Fruit fly (Drosophila melanogaster) whole organism, pupa: ENCODE results near the gene cerv.

ENCODE experiments used
- CG10348 ChIP-seq: fragments of 200-800 bp; sonication (Bioruptor generic); IDR thresholded peaks from 2 replicates; pipeline ENCODE4 v1.3.6; 2022; ENCODE audit warnings: missing biosample characterization, missing genetic modification characterization
- CG12605 ChIP-seq: fragments of 200-800 bp; sonication (Bioruptor generic); IDR thresholded peaks from 2 replicates; pipeline ENCODE4 v1.3.6; 2022; ENCODE audit warnings: missing biosample characterization, missing genetic modification characterization
- CG13204 ChIP-seq: fragments of 200-800 bp; sonication (Bioruptor generic); optimal IDR thresholded peaks from 2 replicates; lab custom pipeline; 2018; ENCODE audit warnings: missing biosample characterization, mild to moderate bottlenecking, missing genetic modification characterization, moderate library complexity
- CG14655 ChIP-seq: fragments of 200-800 bp; sonication (Bioruptor generic); optimal IDR thresholded peaks from 3 replicates; lab custom pipeline; 2017; ENCODE audit warnings: mild to moderate bottlenecking, missing biosample characterization, missing genetic modification reagents, missing genetic modification characterization
- CG15710 ChIP-seq: fragments of 200-800 bp; sonication (Bioruptor generic); optimal IDR thresholded peaks from 2 replicates; lab custom pipeline; 2018; ENCODE audit warnings: missing biosample characterization, mild to moderate bottlenecking, missing genetic modification characterization, moderate library complexity
- CG17806 ChIP-seq: fragments of 200-800 bp; sonication (Bioruptor generic); optimal IDR thresholded peaks from 2 replicates; lab custom pipeline; 2018; ENCODE audit warnings: missing biosample characterization, mild to moderate bottlenecking, missing genetic modification characterization, moderate library complexity
- CG32121 ChIP-seq: fragments of 200-800 bp; sonication (Bioruptor generic); IDR thresholded peaks from 2 replicates; pipeline ENCODE4 v1.3.6; 2022; ENCODE audit warnings: missing biosample characterization, missing genetic modification characterization
- CG34367 ChIP-seq: fragments of 200-800 bp; sonication (Bioruptor generic); optimal IDR thresholded peaks from 2 replicates; lab custom pipeline; 2018; ENCODE audit warnings: missing biosample characterization, mild to moderate bottlenecking, missing genetic modification characterization
- CG4496 ChIP-seq: fragments of 200-800 bp; sonication (Bioruptor generic); IDR thresholded peaks from 3 replicates; pipeline ENCODE4 v1.3.6; 2022; ENCODE audit warnings: missing biosample characterization, missing genetic modification characterization
- CG8159 ChIP-seq: fragments of 200-800 bp; sonication (Bioruptor generic); optimal IDR thresholded peaks from 3 replicates; lab custom pipeline; 2018; ENCODE audit warnings: missing biosample characterization, mild to moderate bottlenecking, missing genetic modification characterization, moderate library complexity
- CG8301 ChIP-seq: fragments of 200-800 bp; sonication (Bioruptor generic); optimal IDR thresholded peaks from 2 replicates; lab custom pipeline; 2018; ENCODE audit warnings: missing biosample characterization, mild to moderate bottlenecking, missing genetic modification characterization
- CG9948 ChIP-seq: fragments of 200-800 bp; sonication (Bioruptor generic); optimal IDR thresholded peaks from 2 replicates; lab custom pipeline; 2018; ENCODE audit warnings: missing biosample characterization, mild to moderate bottlenecking, missing genetic modification characterization, moderate library complexity
- D1 ChIP-seq: fragments of 200-800 bp; sonication (Bioruptor generic); optimal IDR thresholded peaks from 2 replicates; lab custom pipeline; 2018; ENCODE audit warnings: missing biosample characterization, mild to moderate bottlenecking, missing genetic modification characterization, moderate library complexity
- EcR ChIP-seq: fragments of 200-800 bp; sonication (Bioruptor generic); optimal IDR thresholded peaks from 3 replicates; lab custom pipeline; 2019; ENCODE audit warnings: missing biosample characterization, missing genetic modification characterization, mild to moderate bottlenecking, moderate library complexity, missing genetic modification reagents
- Ets98B ChIP-seq: fragments of 200-800 bp; sonication (Bioruptor generic); IDR thresholded peaks from 2 replicates; pipeline ENCODE4 v1.3.6; 2022; ENCODE audit warnings: missing biosample characterization, missing genetic modification characterization
- Pif1A ChIP-seq: fragments of 200-800 bp; sonication (Bioruptor generic); optimal IDR thresholded peaks from 3 replicates; lab custom pipeline; 2016; ENCODE audit warnings: missing biosample characterization, missing genetic modification characterization
- Pif1B ChIP-seq: fragments of 200-800 bp; sonication (Bioruptor generic); optimal IDR thresholded peaks from 3 replicates; lab custom pipeline; 2016; ENCODE audit warnings: missing biosample characterization, missing genetic modification characterization
- Snoo ChIP-seq: fragments of 200-800 bp; sonication (Bioruptor generic); optimal IDR thresholded peaks from 3 replicates; lab custom pipeline; 2017; ENCODE audit warnings: missing biosample characterization, mild to moderate bottlenecking, missing genetic modification characterization, inconsistent platforms
- fd96Ca ChIP-seq: fragments of 200-800 bp; sonication (Bioruptor generic); IDR thresholded peaks from 3 replicates; pipeline ENCODE4 v1.3.6; 2022; ENCODE audit warnings: missing biosample characterization, missing genetic modification characterization
- gl ChIP-seq: fragments of 200-800 bp; sonication (Bioruptor generic); optimal IDR thresholded peaks from 2 replicates; lab custom pipeline; 2018; ENCODE audit warnings: missing biosample characterization, mild to moderate bottlenecking, missing genetic modification characterization
- rn ChIP-seq: fragments of 200-800 bp; sonication (Bioruptor generic); IDR thresholded peaks from 2 replicates; pipeline ENCODE4 v1.3.6; 2022; ENCODE audit warnings: missing biosample characterization, missing genetic modification characterization

cerv gene

dm6 chrX:15543479-15544044 lies 34.4 kb downstream of the cerv start:
- TF ChIP-seq gl: no peak
- peak; percentile 48 for TF ChIP-seq CG8301 (tag; lab: Kevin White, UChicago)
- TF ChIP-seq rn: 0 out of 2 replicates have a peak, but pooled peaks have one; percentile 23
- peak; percentile 28; the same call in 1 of the 2 replicates for TF ChIP-seq CG12605 (GFP tag; lab: Robert Waterston, UW)
- TF ChIP-seq EcR: no peak
- no peak for TF ChIP-seq CG34367 (tag; lab: Kevin White, UChicago)
- TF ChIP-seq CG17806 (tag; lab: Kevin White, UChicago): peak; percentile 41
- peak; percentile 43 for TF ChIP-seq Pif1A (GFP tag; lab: Kevin White, UChicago)
- TF ChIP-seq Snoo (tag; lab: Kevin White, UChicago): no peak
- peak; percentile 80 for TF ChIP-seq CG32121 (GFP tag; lab: Robert Waterston, UW)
- TF ChIP-seq CG10348 (GFP tag; lab: Robert Waterston, UW): no peak
- no peak for TF ChIP-seq D1
- TF ChIP-seq Pif1B (GFP tag; lab: Kevin White, UChicago): peak; percentile 25
- TF ChIP-seq CG4496: peak; percentile 79
- TF ChIP-seq fd96Ca: peak; percentile 77
- TF ChIP-seq CG15710: peak; percentile 41
- peak; percentile 70 for TF ChIP-seq Ets98B (GFP tag; lab: Robert Waterston, UW)
- TF ChIP-seq CG8159: peak; percentile 42
- peak; percentile 69 for TF ChIP-seq CG14655 (GFP tag; lab: Kevin White, UChicago)
- TF ChIP-seq CG13204 (GFP tag; lab: Kevin White, UChicago): no peak
- TF ChIP-seq CG9948 (tag; lab: Kevin White, UChicago): no peak

- no peak for TF ChIP-seq CG32121 (GFP tag; lab: Robert Waterston, UW)
- TF ChIP-seq EcR: peak; percentile 61
- peak; percentile 26 for TF ChIP-seq CG8159
- peak; percentile 0 for TF ChIP-seq CG15710
These were observed 38.0 kb downstream of the cerv start for dm6 chrX:15539856-15540488.

- TF ChIP-seq rn: no peak
- TF ChIP-seq Snoo (tag; lab: Kevin White, UChicago): no peak
- no peak for TF ChIP-seq CG10348 (GFP tag; lab: Robert Waterston, UW)
- TF ChIP-seq CG13204 (GFP tag; lab: Kevin White, UChicago): no peak
- no peak for TF ChIP-seq CG4496
- no peak for TF ChIP-seq EcR
- TF ChIP-seq CG17806 (tag; lab: Kevin White, UChicago): no peak
- TF ChIP-seq CG9948 (tag; lab: Kevin White, UChicago): no peak
- no peak for TF ChIP-seq CG14655 (GFP tag; lab: Kevin White, UChicago)
- no peak for TF ChIP-seq fd96Ca
- no peak for TF ChIP-seq CG32121 (GFP tag; lab: Robert Waterston, UW)
- no peak for TF ChIP-seq CG15710
- no peak for TF ChIP-seq Ets98B (GFP tag; lab: Robert Waterston, UW)
- no peak for TF ChIP-seq CG8159
- no peak for TF ChIP-seq gl
- no peak for TF ChIP-seq CG12605 (GFP tag; lab: Robert Waterston, UW)
These were observed 45.9 kb downstream of the cerv start for dm6 chrX:15532062-15532461.

dm6 chrX:15530369-15530768 lies 47.6 kb downstream of the cerv start:
- TF ChIP-seq Pif1A (GFP tag; lab: Kevin White, UChicago) (peak; percentile 36), CG9948 (tag; lab: Kevin White, UChicago) (peak; percentile 29), CG32121 (GFP tag; lab: Robert Waterston, UW) (no peak), CG8159 (peak; percentile 66), Pif1B (GFP tag; lab: Kevin White, UChicago) (peak; percentile 41), Snoo (tag; lab: Kevin White, UChicago) (peak; percentile 46), CG10348 (GFP tag; lab: Robert Waterston, UW) (no peak), D1 (no peak), rn (no peak), CG34367 (tag; lab: Kevin White, UChicago) (peak; percentile 22), CG14655 (GFP tag; lab: Kevin White, UChicago) (peak; percentile 19), fd96Ca (no peak), CG13204 (GFP tag; lab: Kevin White, UChicago) (no peak), gl (no peak), CG12605 (GFP tag; lab: Robert Waterston, UW) (no peak), EcR (no peak), CG8301 (tag; lab: Kevin White, UChicago) (no peak), Ets98B (GFP tag; lab: Robert Waterston, UW) (no peak), CG4496 (no peak), CG17806 (tag; lab: Kevin White, UChicago) (peak; percentile 43), CG15710 (peak; percentile 57)

dm6 chrX:15529958-15530357 lies 48.0 kb downstream of the cerv start:
- TF ChIP-seq CG10348 (GFP tag; lab: Robert Waterston, UW): no peak
- no peak for TF ChIP-seq Pif1A (GFP tag; lab: Kevin White, UChicago)
- TF ChIP-seq Snoo (tag; lab: Kevin White, UChicago): no peak
- no peak for TF ChIP-seq Pif1B (GFP tag; lab: Kevin White, UChicago)
- no peak for TF ChIP-seq CG12605 (GFP tag; lab: Robert Waterston, UW)
- TF ChIP-seq CG17806 (tag; lab: Kevin White, UChicago): no peak
- no peak for TF ChIP-seq fd96Ca
- no peak for TF ChIP-seq CG34367 (tag; lab: Kevin White, UChicago)
- no peak for TF ChIP-seq CG8301 (tag; lab: Kevin White, UChicago)
- no peak for TF ChIP-seq CG4496
- no peak for TF ChIP-seq D1
- no peak for TF ChIP-seq gl
- TF ChIP-seq Ets98B (GFP tag; lab: Robert Waterston, UW): no peak
- TF ChIP-seq CG15710: no peak
- no peak for TF ChIP-seq CG32121 (GFP tag; lab: Robert Waterston, UW)
- no peak for TF ChIP-seq CG14655 (GFP tag; lab: Kevin White, UChicago)
- TF ChIP-seq rn: no peak
